Fruit fly (Drosophila melanogaster) whole organism, wandering third instar larva: ENCODE data around the gene CG13949.
A peak's percentile ranks its signal among the peaks of the same experiment; 100 is the strongest.

Experiments used
- Abd-B ChIP-seq: fragments of >200 bp; optimal IDR thresholded peaks from 2 replicates; lab custom pipeline; 2017; ENCODE audit warnings: missing biosample characterization, missing genetic modification characterization
- Dif ChIP-seq: fragments of 200-275, 200-300 bp; sonication (Bioruptor generic); optimal IDR thresholded peaks from 2 replicates; lab custom pipeline; 2018; ENCODE audit warnings: missing biosample characterization, missing genetic modification characterization; ENCODE audit not compliant: partially characterized antibody
- pan ChIP-seq: fragments of >200 bp; optimal IDR thresholded peaks from 2 replicates; lab custom pipeline; 2017

DNA sequence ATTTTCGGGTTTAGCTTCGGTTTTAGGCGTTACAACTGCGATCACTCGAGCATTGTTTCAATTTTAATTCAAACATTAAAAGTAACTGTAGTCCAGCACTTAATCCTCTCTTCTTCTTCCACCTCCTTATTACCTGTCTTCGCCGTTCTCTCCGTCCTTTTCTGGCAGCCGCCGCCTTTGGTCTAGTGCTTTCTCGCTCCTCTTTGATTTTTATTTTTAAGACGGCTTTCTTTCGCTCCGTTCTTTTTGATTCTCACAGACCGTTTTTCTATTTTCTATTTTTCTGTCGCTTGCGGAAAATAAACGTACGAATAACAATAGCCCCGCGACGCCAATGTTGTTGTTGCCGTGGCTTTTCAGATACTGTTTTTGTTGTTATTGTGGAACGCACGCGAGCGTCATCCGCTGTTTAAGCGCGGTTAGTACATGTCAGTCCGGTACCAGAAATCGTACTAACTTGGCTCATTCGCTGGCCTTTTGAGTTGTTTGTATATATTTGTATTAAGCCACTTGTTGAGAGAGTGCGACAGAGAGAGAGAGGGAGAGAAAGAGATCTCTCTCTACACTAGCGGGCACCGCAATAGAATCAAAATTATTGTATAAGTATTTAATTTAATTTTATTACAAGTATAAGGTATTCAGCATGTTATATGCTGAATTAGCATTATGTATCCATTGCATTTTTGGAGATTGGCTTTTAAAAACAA lies 12.9 kb downstream of the CG13949 start, which contains the start of gene aru:
- TF ChIP-seq Abd-B (GFP tag; lab: Kevin White, UChicago) (no peak), pan (lab: Kevin White, UChicago) (no peak), Dif (GFP tag; lab: Kevin White, UChicago) (peak; percentile 82)
